Worm (Caenorhabditis elegans): ENCODE measurements around the gene T13C2.3.
A peak's percentile ranks its signal among the peaks of the same experiment; 100 is the strongest.

T13C2.3 gene

DNA sequence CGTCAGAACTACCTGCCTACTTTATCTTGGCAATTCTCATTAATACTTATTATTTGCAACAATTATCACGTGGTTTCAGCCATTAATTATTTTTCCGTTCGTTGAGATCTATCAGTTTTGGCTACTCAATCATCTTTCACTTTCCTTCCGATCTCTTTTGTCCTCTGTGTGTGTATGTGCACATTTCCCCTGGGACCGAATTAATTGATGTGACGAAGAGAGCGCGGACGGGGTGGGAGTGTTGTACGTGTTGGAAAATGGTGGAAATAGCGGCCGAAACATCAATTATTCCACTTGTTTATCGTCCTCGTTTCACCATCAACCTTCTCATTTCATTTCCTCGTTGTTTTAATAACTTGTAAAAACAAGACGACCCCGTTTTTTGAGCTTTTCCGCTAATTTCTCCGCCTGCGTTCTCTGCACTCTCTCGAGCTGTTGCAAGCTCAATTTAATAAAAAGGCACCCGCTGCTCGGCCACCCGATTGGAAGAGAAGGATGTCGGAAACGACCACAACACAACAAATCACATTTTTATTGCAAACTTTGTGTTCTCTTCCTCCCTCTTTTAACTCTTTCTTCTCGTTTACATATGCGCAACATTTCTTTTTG, 49.3 kb downstream of the T13C2.3 start:
- TF ChIP-seq nhr-237 (tag; optimal IDR thresholded peaks at IDR 0.05) (no peak), nhr-77 (tag; optimal IDR thresholded peaks at IDR 0.05) (no peak), fos-1 (tag; optimal IDR thresholded peaks at IDR 0.05) (no peak), lsy-2 (tag; optimal IDR thresholded peaks at IDR 0.05) (peak in 1 of 2 experiments; percentile 46), zag-1 (tag; optimal IDR thresholded peaks at IDR 0.05) (no peak), nhr-25 (tag; optimal IDR thresholded peaks at IDR 0.05) (peak; percentile 45), nhr-10 (tag; optimal IDR thresholded peaks at IDR 0.05) (no peak), Y55F3AM.14 (GFP tag; optimal IDR thresholded peaks at IDR 0.05) (no peak), mab-5 (tag; optimal IDR thresholded peaks at IDR 0.05) (peak; percentile 94), ztf-4 (tag; optimal IDR thresholded peaks at IDR 0.05) (peak; percentile 22), R02D3.7 (tag; optimal IDR thresholded peaks at IDR 0.05) (no peak), lin-11 (tag; optimal IDR thresholded peaks at IDR 0.05) (no peak), ceh-82 (tag; optimal IDR thresholded peaks at IDR 0.05) (no peak), ztf-11 (tag; optimal IDR thresholded peaks at IDR 0.05) (peak; percentile 19), elt-3 (tag; optimal IDR thresholded peaks at IDR 0.05) (no peak), unc-62 (GFP tag; optimal IDR thresholded peaks at IDR 0.05) (peak; percentile 79), sma-9 (GFP tag; optimal IDR thresholded peaks at IDR 0.05) (peak; percentile 42), sma-9 (tag; optimal IDR thresholded peaks at IDR 0.05) (no peak), egl-27 (tag; optimal IDR thresholded peaks at IDR 0.05) (peak; percentile 94), elt-1 (tag; optimal IDR thresholded peaks at IDR 0.05) (no peak), snpc-4 (tag; optimal IDR thresholded peaks at IDR 0.05) (no peak), peb-1 (tag; optimal IDR thresholded peaks at IDR 0.05) (no peak), lin-39 (tag; optimal IDR thresholded peaks at IDR 0.05) (peak; percentile 88), crh-2 (tag; optimal IDR thresholded peaks at IDR 0.05) (peak; percentile 30), C34F6.9 (tag; optimal IDR thresholded peaks at IDR 0.05) (peak; percentile 35), alr-1 (tag; optimal IDR thresholded peaks at IDR 0.05) (no peak), unc-55 (GFP tag; optimal IDR thresholded peaks at IDR 0.05) (no peak), lin-13 (GFP tag; optimal IDR thresholded peaks at IDR 0.05) (no peak), nhr-23 (tag; optimal IDR thresholded peaks at IDR 0.05) (no peak), ceh-16 (tag; optimal IDR thresholded peaks at IDR 0.05) (peak; percentile 11), mdl-1 (tag; optimal IDR thresholded peaks at IDR 0.05) (peak in 1 of 2 experiments; percentile 64), nhr-21 (tag; optimal IDR thresholded peaks at IDR 0.05) (no peak), sem-4 (tag; optimal IDR thresholded peaks at IDR 0.05) (peak; percentile 86), nhr-6 (tag; optimal IDR thresholded peaks at IDR 0.05) (peak; percentile 4), sma-3 (GFP tag; optimal IDR thresholded peaks at IDR 0.05) (no peak), ZK546.5 (tag; optimal IDR thresholded peaks at IDR 0.05) (no peak), skn-1 (tag; optimal IDR thresholded peaks at IDR 0.05) (no peak), unc-39 (tag; optimal IDR thresholded peaks at IDR 0.05) (no peak), nhr-12 (tag; optimal IDR thresholded peaks at IDR 0.05) (no peak), ama-1 (optimal IDR thresholded peaks at IDR 0.05) (no peak), nhr-129 (tag; optimal IDR thresholded peaks at IDR 0.05) (peak; percentile 18), aly-2 (tag; optimal IDR thresholded peaks at IDR 0.05) (no peak), blmp-1 (tag; optimal IDR thresholded peaks at IDR 0.05; ENCODE audit: insufficient read depth) (no peak), ztf-1 (GFP tag; conservative IDR thresholded peaks at IDR 0.05) (no peak), F13H6.1 (tag; optimal IDR thresholded peaks at IDR 0.05) (peak; percentile 31), dmd-4 (tag; optimal IDR thresholded peaks at IDR 0.05) (no peak), mbf-1 (tag; optimal IDR thresholded peaks at IDR 0.05) (no peak), nhr-11 (tag; optimal IDR thresholded peaks at IDR 0.05) (no peak), gmeb-1 (tag; optimal IDR thresholded peaks at IDR 0.05) (no peak)

All from whole organism, L2 larva.